Worm (Caenorhabditis elegans): Measurements from ENCODE around the gene W01C9.2.

- TF ChIP-seq ztf-11 (tag; optimal IDR thresholded peaks at IDR 0.05) (no peak), ceh-82 (tag; optimal IDR thresholded peaks at IDR 0.05) (no peak), nhr-25 (tag; optimal IDR thresholded peaks at IDR 0.05; ENCODE audit: borderline replicate concordance, insufficient read depth) (no peak), sdz-12 (GFP tag; optimal IDR thresholded peaks at IDR 0.05) (no peak), ZK546.5 (tag; optimal IDR thresholded peaks at IDR 0.05) (no peak), arid-1 (GFP tag; conservative IDR thresholded peaks at IDR 0.05) (no peak), nhr-11 (tag; optimal IDR thresholded peaks at IDR 0.05) (no peak), egl-27 (tag; optimal IDR thresholded peaks at IDR 0.05) (no peak)
These were observed 19.4 kb upstream of the W01C9.2 start, which contains the start of gene rnh-2 for ce11 chrII:8516783-8517182.
